Worm (Caenorhabditis elegans) whole organism, young adult: ENCODE data around the gene nimk-1.
A peak's percentile ranks its signal among the peaks of the same experiment; 100 is the strongest.

Experiments used
- B0019.2 ChIP-seq: fragments of 200-800 bp; sonication (Bioruptor generic); conservative IDR thresholded peaks from 2 replicates; pipeline ENCODE4 v1.3.6; 2022; ENCODE audit warnings: missing genetic modification reagents, missing genetic modification characterization, missing compliant biosample characterization
- B0261.1 ChIP-seq: sonication (generic microtip); optimal IDR thresholded peaks from 2 replicates; lab custom pipeline; 2016; ENCODE audit warnings: mild to moderate bottlenecking, missing genetic modification characterization, moderate library complexity, missing compliant biosample characterization
- B0336.3 ChIP-seq: fragments of 200-800 bp; sonication (Bioruptor generic); IDR thresholded peaks from 2 replicates; pipeline ENCODE4 v1.3.6; 2022; ENCODE audit warnings: missing genetic modification characterization, missing compliant biosample characterization
- F39B2.1 ChIP-seq: fragments of 200-800 bp; sonication (Bioruptor generic); IDR thresholded peaks from 2 replicates; pipeline ENCODE4 v1.3.6; 2022; ENCODE audit warnings: missing genetic modification reagents, missing genetic modification characterization, missing compliant biosample characterization
- F55B11.4 ChIP-seq: sonication (generic microtip); optimal IDR thresholded peaks from 2 replicates; lab custom pipeline; 2016; ENCODE audit warnings: missing compliant biosample characterization, missing genetic modification characterization, borderline replicate concordance; ENCODE audit not compliant: insufficient read depth
- K11D2.4 ChIP-seq: fragments of 200-800 bp; sonication (Bioruptor generic); IDR thresholded peaks from 2 replicates; pipeline ENCODE4 v1.3.6; 2022; ENCODE audit warnings: missing genetic modification reagents, missing genetic modification characterization, missing compliant biosample characterization
- Y67H2A.10 ChIP-seq: fragments of 200-800 bp; sonication (Bioruptor generic); conservative IDR thresholded peaks from 2 replicates; pipeline ENCODE4 v1.3.6; 2022; ENCODE audit warnings: missing genetic modification reagents, missing genetic modification characterization, missing compliant biosample characterization
- ZK185.1 ChIP-seq: sonication (generic microtip); optimal IDR thresholded peaks from 2 replicates; lab custom pipeline; 2016; ENCODE audit warnings: mild to moderate bottlenecking, missing genetic modification characterization, missing compliant biosample characterization; ENCODE audit not compliant: poor library complexity, severe bottlenecking
- akir-1 ChIP-seq: fragments of 200-800 bp; sonication (Bioruptor generic); optimal IDR thresholded peaks from 2 replicates; lab custom pipeline; 2018; ENCODE audit warnings: mild to moderate bottlenecking, missing genetic modification characterization, moderate library complexity, missing compliant biosample characterization
- athp-1 ChIP-seq: sonication (generic microtip); optimal IDR thresholded peaks from 2 replicates; lab custom pipeline; 2017; ENCODE audit warnings: mild to moderate bottlenecking, missing genetic modification characterization, missing compliant biosample characterization
- attf-3 ChIP-seq: fragments of 200-800 bp; sonication (Bioruptor generic); conservative IDR thresholded peaks from 2 replicates; pipeline ENCODE4 v1.3.6; 2022; ENCODE audit warnings: missing genetic modification reagents, missing genetic modification characterization, missing compliant biosample characterization
- attf-5 ChIP-seq: fragments of 200-800 bp; sonication (Bioruptor generic); optimal IDR thresholded peaks from 2 replicates; lab custom pipeline; 2018; ENCODE audit warnings: mild to moderate bottlenecking, missing genetic modification characterization, missing compliant biosample characterization
- attf-6 ChIP-seq: fragments of 200-800 bp; sonication (Bioruptor generic); IDR thresholded peaks from 2 replicates; pipeline ENCODE4 v1.3.6; 2022; ENCODE audit warnings: missing genetic modification reagents, missing genetic modification characterization, missing compliant biosample characterization
- bed-1 ChIP-seq: fragments of 200-800 bp; sonication (Bioruptor generic); IDR thresholded peaks from 2 replicates; pipeline ENCODE4 v1.3.6; 2022; ENCODE audit warnings: missing genetic modification reagents, missing genetic modification characterization, missing compliant biosample characterization
- cebp-1 ChIP-seq, 2 experiments: fragments of 200-800 bp in 1 of 2; sonication (Bioruptor generic) in 1 of 2; sonication (generic microtip) in 1 of 2; IDR thresholded peaks in 1 of 2; optimal IDR thresholded peaks in 1 of 2; 2 replicates each; pipeline versions ENCODE4 v1.3.6 to Lab custom; 2017 to 2022; ENCODE audit warnings: missing compliant biosample characterization in 2 of 2, missing genetic modification characterization in 2 of 2, mild to moderate bottlenecking in 1 of 2, missing genetic modification reagents in 1 of 2, moderate library complexity in 1 of 2
- dpl-1 ChIP-seq: fragments of 150-350 bp; optimal IDR thresholded peaks from 2 replicates; lab custom pipeline; 2014; ENCODE audit warnings: missing biosample characterization, missing genetic modification reagents, missing genetic modification characterization
- egl-44 ChIP-seq: fragments of 200-800 bp; sonication (Bioruptor generic); IDR thresholded peaks from 2 replicates; pipeline ENCODE4 v1.3.6; 2022; ENCODE audit warnings: missing genetic modification reagents, missing genetic modification characterization, missing compliant biosample characterization
- egrh-3 ChIP-seq: fragments of 200-800 bp; sonication (Bioruptor generic); IDR thresholded peaks from 2 replicates; pipeline ENCODE4 v1.3.6; 2022; ENCODE audit warnings: missing genetic modification reagents, missing genetic modification characterization, missing compliant biosample characterization
- ets-4 ChIP-seq: fragments of 200-800 bp; sonication (Bioruptor generic); optimal IDR thresholded peaks from 2 replicates; lab custom pipeline; 2018; ENCODE audit warnings: mild to moderate bottlenecking, missing genetic modification characterization, missing compliant biosample characterization
- gei-17 ChIP-seq: fragments of 200-800 bp; sonication (Bioruptor generic); optimal IDR thresholded peaks from 2 replicates; lab custom pipeline; 2018; ENCODE audit warnings: mild to moderate bottlenecking, missing genetic modification characterization, missing compliant biosample characterization
- hlh-12 ChIP-seq: sonication (generic microtip); optimal IDR thresholded peaks from 2 replicates; lab custom pipeline; 2016; ENCODE audit warnings: missing genetic modification characterization, missing compliant biosample characterization
- hmg-1.2 ChIP-seq: fragments of 200-800 bp; sonication (Bioruptor generic); IDR thresholded peaks from 2 replicates; pipeline ENCODE4 v1.3.6; 2022; ENCODE audit warnings: missing genetic modification reagents, missing genetic modification characterization, missing compliant biosample characterization
- hmg-20 ChIP-seq: fragments of 200-800 bp; sonication (Bioruptor generic); IDR thresholded peaks from 2 replicates; pipeline ENCODE4 v1.3.6; 2022; ENCODE audit warnings: missing genetic modification reagents, missing genetic modification characterization, missing compliant biosample characterization
- hrde-1 ChIP-seq: sonication (generic microtip); optimal IDR thresholded peaks from 2 replicates; lab custom pipeline; 2016; ENCODE audit warnings: missing genetic modification characterization, mild to moderate bottlenecking, missing compliant biosample characterization, moderate library complexity, missing genotype, missing genetic modification reagents, borderline replicate concordance
- let-607 ChIP-seq, 2 experiments: fragments of 200-800 bp in 1 of 2; sonication (Bioruptor generic) in 1 of 2; sonication (generic microtip) in 1 of 2; optimal IDR thresholded peaks; 2 replicates each; lab custom pipeline; 2016 to 2018; ENCODE audit warnings: mild to moderate bottlenecking in 2 of 2, missing compliant biosample characterization in 2 of 2, missing genetic modification characterization in 2 of 2, moderate library complexity in 2 of 2, missing genotype in 1 of 2
- lin-35 ChIP-seq, 3 experiments: fragments of 150-350 bp in 2 of 3; sonication (generic microtip) in 1 of 3; optimal IDR thresholded peaks; 2 replicates each; lab custom pipeline; 2014 to 2018; ENCODE audit warnings: missing biosample characterization in 3 of 3, missing genetic modification characterization in 3 of 3, missing genetic modification reagents in 3 of 3
- lir-1 ChIP-seq: fragments of 200-800 bp; sonication (Bioruptor generic); conservative IDR thresholded peaks from 2 replicates; pipeline ENCODE4 v1.3.6; 2022; ENCODE audit warnings: missing genetic modification reagents, missing genetic modification characterization, missing compliant biosample characterization
- lsl-1 ChIP-seq: fragments of 200-800 bp; sonication (Bioruptor generic); optimal IDR thresholded peaks from 2 replicates; lab custom pipeline; 2018; ENCODE audit warnings: mild to moderate bottlenecking, missing genetic modification characterization, moderate library complexity, missing compliant biosample characterization
- mes-4 ChIP-seq: sonication (generic microtip); optimal IDR thresholded peaks from 2 replicates; lab custom pipeline; 2016; ENCODE audit warnings: missing genotype, missing genetic modification characterization, missing compliant biosample characterization
- nfya-1 ChIP-seq: sonication (generic microtip); optimal IDR thresholded peaks from 2 replicates; lab custom pipeline; 2017; ENCODE audit warnings: antibody characterized with exemption, missing compliant biosample characterization, missing genetic modification characterization, borderline replicate concordance; ENCODE audit not compliant: insufficient read depth
- nfyb-1 ChIP-seq: fragments of 200-800 bp; sonication (Bioruptor generic); IDR thresholded peaks from 2 replicates; pipeline ENCODE4 v1.3.6; 2022; ENCODE audit warnings: missing genetic modification reagents, missing genetic modification characterization, missing compliant biosample characterization
- nhr-179 ChIP-seq: sonication (generic microtip); optimal IDR thresholded peaks from 2 replicates; lab custom pipeline; 2016; ENCODE audit warnings: mild to moderate bottlenecking, missing genetic modification characterization, missing compliant biosample characterization
- nhr-27 ChIP-seq: fragments of 200-800 bp; sonication (Bioruptor generic); optimal IDR thresholded peaks from 2 replicates; lab custom pipeline; 2018; ENCODE audit warnings: mild to moderate bottlenecking, missing genetic modification characterization, moderate library complexity, missing compliant biosample characterization
- repo-1 ChIP-seq: sonication (generic microtip); optimal IDR thresholded peaks from 2 replicates; lab custom pipeline; 2017; ENCODE audit warnings: mild to moderate bottlenecking, missing genetic modification characterization, missing compliant biosample characterization
- rpc-1 ChIP-seq, 2 experiments: fragments of 150-350 bp in 1 of 2; sonication (generic microtip) in 1 of 2; optimal IDR thresholded peaks; 2 replicates each; lab custom pipeline; 2014 to 2018; ENCODE audit warnings: missing biosample characterization in 1 of 2, missing genetic modification characterization in 1 of 2, missing genetic modification reagents in 1 of 2, missing genotype in 1 of 2
- sdz-38 ChIP-seq: sonication (generic microtip); optimal IDR thresholded peaks from 2 replicates; lab custom pipeline; 2016; ENCODE audit warnings: missing genotype, missing genetic modification characterization, missing compliant biosample characterization
- snpc-1.1 ChIP-seq: sonication (generic microtip); optimal IDR thresholded peaks from 2 replicates; lab custom pipeline; 2017; ENCODE audit warnings: missing genetic modification characterization, mild to moderate bottlenecking, missing compliant biosample characterization, antibody characterized with exemption, moderate library complexity, missing genotype, missing genetic modification reagents; ENCODE audit not compliant: insufficient read depth
- sptf-2 ChIP-seq: fragments of 200-800 bp; sonication (Bioruptor generic); optimal IDR thresholded peaks from 2 replicates; lab custom pipeline; 2018; ENCODE audit warnings: mild to moderate bottlenecking, missing genetic modification characterization, missing compliant biosample characterization
- tbp1 ChIP-seq: fragments of 200-800 bp; sonication (Bioruptor generic); optimal IDR thresholded peaks from 2 replicates; lab custom pipeline; 2018; ENCODE audit warnings: mild to moderate bottlenecking, missing genetic modification characterization, missing compliant biosample characterization
- tlf-1 ChIP-seq: fragments of 200-800 bp; sonication (Bioruptor generic); optimal IDR thresholded peaks from 2 replicates; lab custom pipeline; 2018; ENCODE audit warnings: mild to moderate bottlenecking, missing genetic modification characterization, missing compliant biosample characterization
- unc-62 ChIP-seq: fragments of 150-350 bp; optimal IDR thresholded peaks from 2 replicates; lab custom pipeline; 2014; ENCODE audit warnings: missing biosample characterization, missing genetic modification reagents, missing genetic modification characterization
- xnd-1 ChIP-seq: sonication (generic microtip); optimal IDR thresholded peaks from 2 replicates; lab custom pipeline; 2016; ENCODE audit warnings: missing genotype, missing genetic modification reagents, missing genetic modification characterization, missing compliant biosample characterization
- zfh-2 ChIP-seq: fragments of 200-800 bp; sonication (Bioruptor generic); conservative IDR thresholded peaks from 2 replicates; pipeline ENCODE4 v1.3.6; 2022; ENCODE audit warnings: missing genetic modification reagents, missing genetic modification characterization, missing compliant biosample characterization
- zim-3 ChIP-seq: sonication (generic microtip); optimal IDR thresholded peaks from 2 replicates; lab custom pipeline; 2017; ENCODE audit warnings: mild to moderate bottlenecking, missing genetic modification characterization, moderate library complexity, missing compliant biosample characterization
- ztf-18 ChIP-seq: sonication (generic microtip); optimal IDR thresholded peaks from 2 replicates; lab custom pipeline; 2016; ENCODE audit warnings: missing genotype, mild to moderate bottlenecking, missing genetic modification characterization, missing compliant biosample characterization
- ztf-22 ChIP-seq: fragments of 200-800 bp; sonication (Bioruptor generic); optimal IDR thresholded peaks from 2 replicates; lab custom pipeline; 2018; ENCODE audit warnings: mild to moderate bottlenecking, missing genetic modification characterization, moderate library complexity, missing compliant biosample characterization
- ztf-26 ChIP-seq: sonication (generic microtip); optimal IDR thresholded peaks from 2 replicates; lab custom pipeline; 2017; ENCODE audit warnings: missing genetic modification characterization, missing compliant biosample characterization

The nimk-1 gene

ce11 chrII:12542594-12542997 is 7.0 kb downstream of the nimk-1 start (continued):
- TF ChIP-seq nfya-1 (tag; lab: Kevin White, UChicago) = no peak
- no peak for TF ChIP-seq nhr-27 (tag; lab: Kevin White, UChicago)
- no peak for TF ChIP-seq hlh-12 (tag; lab: Kevin White, UChicago)
- TF ChIP-seq athp-1 (tag; lab: Kevin White, UChicago) = peak; percentile 19
- no peak for TF ChIP-seq bed-1
- peak; percentile 42 for TF ChIP-seq ztf-18 (tag; lab: Kevin White, UChicago)
- peak; percentile 48 for TF ChIP-seq ZK185.1 (tag; lab: Kevin White, UChicago)
- no peak for TF ChIP-seq unc-62 (GFP tag; lab: Kevin White, UChicago)
- TF ChIP-seq zfh-2 (GFP tag; lab: Robert Waterston, UW) = no peak
- TF ChIP-seq cebp-1 (GFP tag; IDR thresholded peaks at IDR 0.05; lab: Robert Waterston, UW) = no peak
- TF ChIP-seq cebp-1 (tag; optimal IDR thresholded peaks at IDR 0.05; lab: Kevin White, UChicago) = no peak
- TF ChIP-seq akir-1 = no peak
- TF ChIP-seq egl-44 = peak; percentile 30; the same call in 1 of the 2 replicates
- no peak for TF ChIP-seq F55B11.4
- TF ChIP-seq gei-17 (GFP tag; lab: Kevin White, UChicago) = no peak
- TF ChIP-seq F39B2.1 (GFP tag; lab: Robert Waterston, UW) = no peak
- no peak for TF ChIP-seq let-607 (tag; optimal IDR thresholded peaks at IDR 0.05; lab: Kevin White, UChicago)
- peak; percentile 48 for TF ChIP-seq hmg-1.2
- TF ChIP-seq xnd-1 (tag; lab: Kevin White, UChicago) = no peak
- no peak for TF ChIP-seq Y67H2A.10 (GFP tag; lab: Robert Waterston, UW)
- TF ChIP-seq lir-1 (GFP tag; lab: Robert Waterston, UW) = no peak
- TF ChIP-seq rpc-1 (optimal IDR thresholded peaks at IDR 0.05; lab: Kevin White, UChicago) = peak; percentile 62
- TF ChIP-seq rpc-1 (tag; optimal IDR thresholded peaks at IDR 0.05; lab: Kevin White, UChicago) = peak; percentile 84
- peak; percentile 72 for TF ChIP-seq nfyb-1 (GFP tag; lab: Robert Waterston, UW)
- peak; percentile 67 for TF ChIP-seq hrde-1 (tag; lab: Kevin White, UChicago)
- TF ChIP-seq zim-3 (tag; lab: Kevin White, UChicago) = peak; percentile 35
- TF ChIP-seq sdz-38 = no peak
- TF ChIP-seq lsl-1 (GFP tag; lab: Kevin White, UChicago) = no peak
- TF ChIP-seq B0019.2 (GFP tag; lab: Robert Waterston, UW) = no peak
- no peak for TF ChIP-seq ztf-26 (tag; lab: Kevin White, UChicago)
- TF ChIP-seq repo-1 (tag; lab: Kevin White, UChicago) = peak; percentile 45
- peak; percentile 84 for TF ChIP-seq tbp1 (GFP tag; lab: Kevin White, UChicago)
- TF ChIP-seq ztf-22 (GFP tag; lab: Kevin White, UChicago) = no peak
- TF ChIP-seq attf-5 (GFP tag; lab: Kevin White, UChicago) = no peak
- peak; percentile 44 for TF ChIP-seq snpc-1.1 (tag; lab: Kevin White, UChicago)
- TF ChIP-seq B0261.1 (tag; lab: Kevin White, UChicago) = peak; percentile 68
- TF ChIP-seq attf-6 = no peak
- no peak for TF ChIP-seq dpl-1 (GFP tag; lab: Kevin White, UChicago)
- TF ChIP-seq lin-35 (GFP tag; optimal IDR thresholded peaks at IDR 0.05; lab: Kevin White, UChicago) = no peak
- TF ChIP-seq tlf-1 (GFP tag; lab: Kevin White, UChicago) = no peak
- TF ChIP-seq sptf-2 = no peak
- TF ChIP-seq K11D2.4 = no peak
- no peak for TF ChIP-seq nhr-179 (tag; lab: Kevin White, UChicago)
- no peak for TF ChIP-seq hmg-20 (GFP tag; lab: Robert Waterston, UW)
- no peak for TF ChIP-seq B0336.3
- peak; percentile 39 for TF ChIP-seq mes-4 (tag; lab: Kevin White, UChicago)
- no peak for TF ChIP-seq attf-3
- no peak for TF ChIP-seq ets-4 (GFP tag; lab: Kevin White, UChicago)
- no peak for TF ChIP-seq egrh-3 (GFP tag; lab: Robert Waterston, UW)
